Worm (Caenorhabditis elegans): ENCODE results near the gene Y69H2.10.
A peak's percentile ranks its signal among the peaks of the same experiment; 100 is the strongest.

Y69H2.10 gene

ce11 chrV:18719412-18719811 lies 49.3 kb downstream of the Y69H2.10 start:
- TF ChIP-seq sdz-38 (tag; optimal IDR thresholded peaks at IDR 0.05) (peak; percentile 6), lsy-27 (tag; optimal IDR thresholded peaks at IDR 0.05; ENCODE audit: borderline replicate concordance, insufficient read depth) (no peak)

- TF ChIP-seq pbrm-1 (GFP tag; IDR thresholded peaks at IDR 0.05) (no peak), hlh-26 (GFP tag; conservative IDR thresholded peaks at IDR 0.05) (0 out of 2 replicates have a peak, but pooled peaks have one; percentile 59), sdz-38 (tag; optimal IDR thresholded peaks at IDR 0.05) (peak; percentile 34), snpc-4 (GFP tag; optimal IDR thresholded peaks at IDR 0.05) (no peak), snpc-4 (tag; optimal IDR thresholded peaks at IDR 0.05) (peak; percentile 32 to 66 (median 60)), F55B11.4 (tag; optimal IDR thresholded peaks at IDR 0.05; ENCODE audit: borderline replicate concordance, insufficient read depth) (peak; percentile 38), B0336.3 (GFP tag; IDR thresholded peaks at IDR 0.05) (no peak)
Measured at ce11 chrV:18719956-18720489, 49.9 kb downstream of the Y69H2.10 start, which contains the start of gene Y17D7C.2. Gene Y17D7C.2, minus strand, starts transcription at chrV:18719987.

- TF ChIP-seq gei-17 (GFP tag; optimal IDR thresholded peaks at IDR 0.05) (no peak), lin-35 (GFP tag; optimal IDR thresholded peaks at IDR 0.05) (no peak), mel-28 (tag; optimal IDR thresholded peaks at IDR 0.05; ENCODE audit: borderline replicate concordance) (no peak), madf-3 (GFP tag; IDR thresholded peaks at IDR 0.05) (no peak), madf-8 (GFP tag; conservative IDR thresholded peaks at IDR 0.05) (no peak), zfh-2 (GFP tag; conservative IDR thresholded peaks at IDR 0.05) (no peak), hlh-26 (GFP tag; conservative IDR thresholded peaks at IDR 0.05) (no peak), nfya-1 (tag; optimal IDR thresholded peaks at IDR 0.05; ENCODE audit: borderline replicate concordance, insufficient read depth) (no peak), B0035.1 (tag; optimal IDR thresholded peaks at IDR 0.05) (no peak), T07F8.4 (tag; optimal IDR thresholded peaks at IDR 0.05) (no peak), F10E7.11 (tag; optimal IDR thresholded peaks at IDR 0.05) (no peak), snpc-1.1 (tag; optimal IDR thresholded peaks at IDR 0.05; ENCODE audit: insufficient read depth) (no peak), ccch-3 (GFP tag; optimal IDR thresholded peaks at IDR 0.05) (no peak), egl-18 (GFP tag; IDR thresholded peaks at IDR 0.05) (no peak), Y53G8AR.9 (GFP tag; conservative IDR thresholded peaks at IDR 0.05) (no peak), zim-3 (tag; optimal IDR thresholded peaks at IDR 0.05) (no peak), K11D2.4 (GFP tag; IDR thresholded peaks at IDR 0.05) (no peak), B0019.2 (GFP tag; conservative IDR thresholded peaks at IDR 0.05) (no peak), fkh-3 (tag; optimal IDR thresholded peaks at IDR 0.05) (no peak), dpff-1 (tag; optimal IDR thresholded peaks at IDR 0.05) (no peak)
Measured at ce11 chrV:18721873-18722272, 51.8 kb downstream of the Y69H2.10 start.

ce11 chrV:18722510-18723299 lies 52.6 kb downstream of the Y69H2.10 start:
- TF ChIP-seq dpl-1 (GFP tag; optimal IDR thresholded peaks at IDR 0.05) = no peak
- no peak for TF ChIP-seq rcor-1 (GFP tag; IDR thresholded peaks at IDR 0.05)
- TF ChIP-seq ceh-79 (tag; optimal IDR thresholded peaks at IDR 0.05) = no peak
- no peak for TF ChIP-seq snpc-1.3 (tag; optimal IDR thresholded peaks at IDR 0.05; ENCODE audit: insufficient read depth)
- no peak for TF ChIP-seq ceh-27 (GFP tag; optimal IDR thresholded peaks at IDR 0.05)

All from whole organism, young adult.